Fruit fly (Drosophila melanogaster): ENCODE measurements around the gene CG9855.
A peak's percentile ranks its signal among the peaks of the same experiment; 100 is the strongest.

Gene CG9855

dm6 chr3R:4402884-4403705, 5.4 kb upstream of the CG9855 start, which contains the start of gene lost:
Gene lost, plus strand, starts transcription at chr3R:4403076.
- TF ChIP-seq CG13204 (GFP tag; optimal IDR thresholded peaks at IDR 0.05) (no peak), Ets98B (GFP tag; IDR thresholded peaks at IDR 0.05) (peak; percentile 37), EcR (GFP tag; optimal IDR thresholded peaks at IDR 0.05) (no peak), CG32121 (GFP tag; IDR thresholded peaks at IDR 0.05) (peak; percentile 24; the same call in 1 of the 2 replicates), CG4496 (GFP tag; IDR thresholded peaks at IDR 0.05) (peak; percentile 54; the same call in 1 of the 3 replicates), Snoo (tag; optimal IDR thresholded peaks at IDR 0.05) (peak; percentile 33), D1 (tag; optimal IDR thresholded peaks at IDR 0.05) (peak; percentile 42), CG8301 (tag; optimal IDR thresholded peaks at IDR 0.05) (no peak), fd96Ca (GFP tag; IDR thresholded peaks at IDR 0.05) (peak; percentile 39; the same call in 1 of the 3 replicates)

dm6 chr3R:4401977-4402589, 4.4 kb upstream of the CG9855 start, which contains the start of gene CG9853:
Gene CG9853, minus strand, starts transcription at chr3R:4402027.
- TF ChIP-seq Pif1A (GFP tag; optimal IDR thresholded peaks at IDR 0.05) (no peak), CG15710 (tag; optimal IDR thresholded peaks at IDR 0.05) (no peak), CG12605 (GFP tag; IDR thresholded peaks at IDR 0.05) (no peak), EcR (GFP tag; optimal IDR thresholded peaks at IDR 0.05) (no peak), fd96Ca (GFP tag; IDR thresholded peaks at IDR 0.05) (no peak)

- no peak for TF ChIP-seq CG15710 (tag; optimal IDR thresholded peaks at IDR 0.05)
- TF ChIP-seq CG12605 (GFP tag; IDR thresholded peaks at IDR 0.05), result no peak
- TF ChIP-seq CG8159 (tag; optimal IDR thresholded peaks at IDR 0.05), result no peak
- TF ChIP-seq CG8301 (tag; optimal IDR thresholded peaks at IDR 0.05), result no peak
- no peak for TF ChIP-seq CG17806 (tag; optimal IDR thresholded peaks at IDR 0.05)
These were observed 2.8 kb upstream of the CG9855 start, which contains the start of gene CG14647 for dm6 chr3R:4400497-4400833. Gene CG14647, plus strand, starts transcription at chr3R:4400510.

- 0 out of 3 replicates have a peak, but pooled peaks have one; percentile 30 for TF ChIP-seq fd96Ca (GFP tag; IDR thresholded peaks at IDR 0.05)
- TF ChIP-seq CG34367 (tag; optimal IDR thresholded peaks at IDR 0.05), result no peak
- TF ChIP-seq CG10348 (GFP tag; IDR thresholded peaks at IDR 0.05), result no peak
- TF ChIP-seq Pif1B (GFP tag; optimal IDR thresholded peaks at IDR 0.05), result no peak
- no peak; the same call in 1 of the 2 replicates for TF ChIP-seq Ets98B (GFP tag; IDR thresholded peaks at IDR 0.05)
- no peak for TF ChIP-seq CG13204 (GFP tag; optimal IDR thresholded peaks at IDR 0.05)
- no peak for TF ChIP-seq Snoo (tag; optimal IDR thresholded peaks at IDR 0.05)
- TF ChIP-seq CG8301 (tag; optimal IDR thresholded peaks at IDR 0.05), result no peak
- no peak for TF ChIP-seq CG4496 (GFP tag; IDR thresholded peaks at IDR 0.05)
- TF ChIP-seq rn (GFP tag; IDR thresholded peaks at IDR 0.05), result no peak
- TF ChIP-seq CG17806 (tag; optimal IDR thresholded peaks at IDR 0.05), result no peak
- TF ChIP-seq gl (tag; optimal IDR thresholded peaks at IDR 0.05), result no peak
- TF ChIP-seq CG9948 (tag; optimal IDR thresholded peaks at IDR 0.05), result peak; percentile 12
- no peak for TF ChIP-seq EcR (GFP tag; optimal IDR thresholded peaks at IDR 0.05)
- peak; percentile 56 for TF ChIP-seq CG8159 (tag; optimal IDR thresholded peaks at IDR 0.05)
- TF ChIP-seq CG15710 (tag; optimal IDR thresholded peaks at IDR 0.05), result peak; percentile 25
- no peak for TF ChIP-seq Pif1A (GFP tag; optimal IDR thresholded peaks at IDR 0.05)
- TF ChIP-seq CG12605 (GFP tag; IDR thresholded peaks at IDR 0.05), result no peak
- no peak for TF ChIP-seq CG14655 (GFP tag; optimal IDR thresholded peaks at IDR 0.05)
- no peak for TF ChIP-seq D1 (tag; optimal IDR thresholded peaks at IDR 0.05)
- no peak for TF ChIP-seq CG32121 (GFP tag; IDR thresholded peaks at IDR 0.05)
These were observed 2.3 kb upstream of the CG9855 start for dm6 chr3R:4399810-4400496.

dm6 chr3R:4394654-4395581, 2.8 kb downstream of the CG9855 start:
- TF ChIP-seq CG4496 (GFP tag; IDR thresholded peaks at IDR 0.05) (peak; percentile 97), CG13204 (GFP tag; optimal IDR thresholded peaks at IDR 0.05) (no peak), Pif1B (GFP tag; optimal IDR thresholded peaks at IDR 0.05) (peak; percentile 97), fd96Ca (GFP tag; IDR thresholded peaks at IDR 0.05) (peak; percentile 97; the same call in 2 of the 3 replicates), CG14655 (GFP tag; optimal IDR thresholded peaks at IDR 0.05) (peak; percentile 94), CG34367 (tag; optimal IDR thresholded peaks at IDR 0.05) (peak; percentile 85), CG12605 (GFP tag; IDR thresholded peaks at IDR 0.05) (peak; percentile 94), EcR (GFP tag; optimal IDR thresholded peaks at IDR 0.05) (peak; percentile 6), gl (tag; optimal IDR thresholded peaks at IDR 0.05) (peak; percentile 82), CG15710 (tag; optimal IDR thresholded peaks at IDR 0.05) (peak; percentile 84), Ets98B (GFP tag; IDR thresholded peaks at IDR 0.05) (peak; percentile 97), rn (GFP tag; IDR thresholded peaks at IDR 0.05) (peak; percentile 89), Pif1A (GFP tag; optimal IDR thresholded peaks at IDR 0.05) (peak; percentile 94), CG32121 (GFP tag; IDR thresholded peaks at IDR 0.05) (peak; percentile 95), CG10348 (GFP tag; IDR thresholded peaks at IDR 0.05) (peak; percentile 84), D1 (tag; optimal IDR thresholded peaks at IDR 0.05) (peak; percentile 70), CG9948 (tag; optimal IDR thresholded peaks at IDR 0.05) (peak; percentile 91), CG8301 (tag; optimal IDR thresholded peaks at IDR 0.05) (peak; percentile 97), CG8159 (tag; optimal IDR thresholded peaks at IDR 0.05) (peak; percentile 87), CG17806 (tag; optimal IDR thresholded peaks at IDR 0.05) (peak; percentile 88), Snoo (tag; optimal IDR thresholded peaks at IDR 0.05) (peak; percentile 88)

All from whole organism, pupa.